Worm (Caenorhabditis elegans): ENCODE results near the gene H25K10.4.

- no peak for TF ChIP-seq mdl-1 (tag; optimal IDR thresholded peaks at IDR 0.05)
- TF ChIP-seq unc-39 (tag; optimal IDR thresholded peaks at IDR 0.05): no peak
- no peak for TF ChIP-seq fos-1 (tag; optimal IDR thresholded peaks at IDR 0.05)
- TF ChIP-seq dmd-8 (GFP tag; IDR thresholded peaks at IDR 0.05): no peak
- no peak for TF ChIP-seq lin-13 (GFP tag; optimal IDR thresholded peaks at IDR 0.05)
- TF ChIP-seq Y75B8A.6 (GFP tag; IDR thresholded peaks at IDR 0.05): no peak
These were observed 7.2 kb downstream of the H25K10.4 start, which contains the start of the genes hpa-1 and irld-39 for ce11 chrIV:16233028-16233427.
